Worm (Caenorhabditis elegans) whole organism, midembryonic: ENCODE data around the gene K10D11.7.

Source experiments
- klf-2 ChIP-seq: fragments of 200-800 bp; sonication (Bioruptor generic); conservative IDR thresholded peaks from 2 replicates; pipeline ENCODE4 v1.3.6; 2022; ENCODE audit warnings: missing genetic modification reagents, missing genetic modification characterization, missing compliant biosample characterization
- ztf-29 ChIP-seq: fragments of 200-800 bp; sonication (Bioruptor generic); IDR thresholded peaks from 2 replicates; pipeline ENCODE4 v1.3.6; 2022; ENCODE audit warnings: missing genetic modification reagents, missing genetic modification characterization, missing compliant biosample characterization

DNA sequence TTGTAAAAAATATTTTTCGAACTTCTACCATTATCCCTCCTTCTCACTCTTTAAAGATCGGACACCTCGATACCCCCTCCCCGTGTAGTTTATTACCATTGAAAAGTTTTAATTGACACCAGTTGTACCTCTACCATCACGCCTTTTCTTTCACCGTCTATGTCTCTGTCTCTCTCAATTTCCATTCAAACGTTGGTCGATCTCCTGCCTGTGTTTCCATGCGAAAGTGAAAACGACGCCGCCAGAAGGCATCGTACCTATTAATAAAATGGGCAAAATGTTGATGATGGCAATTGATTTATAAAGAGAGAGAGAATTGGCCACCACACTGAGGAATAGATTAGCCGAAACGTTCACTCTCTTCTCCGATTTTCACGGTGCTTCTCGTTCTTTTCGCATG, 17.4 kb upstream of the K10D11.7 start:
- no peak for TF ChIP-seq klf-2 (GFP tag; lab: Robert Waterston, UW)
- no peak for TF ChIP-seq ztf-29 (GFP tag; lab: Robert Waterston, UW)
